Worm (Caenorhabditis elegans): ENCODE measurements around the gene F39C12.1.

The F39C12.1 gene

ce11 chrX:4869627-4870026, 16.6 kb upstream of the F39C12.1 start:
- TF ChIP-seq him-1 (tag; optimal IDR thresholded peaks at IDR 0.05), result no peak

- TF ChIP-seq W03F9.2 (tag; optimal IDR thresholded peaks at IDR 0.05) (no peak), dao-5 (tag; optimal IDR thresholded peaks at IDR 0.05) (no peak), him-1 (tag; optimal IDR thresholded peaks at IDR 0.05) (no peak)
Measured at ce11 chrX:4865798-4866197, 12.8 kb upstream of the F39C12.1 start, which contains the start of gene ntc-1. TSS of gene ntc-1 (plus strand) at chrX:4866098.

- TF ChIP-seq W03F9.2 (tag; optimal IDR thresholded peaks at IDR 0.05) (no peak), him-1 (tag; optimal IDR thresholded peaks at IDR 0.05) (no peak), dao-5 (tag; optimal IDR thresholded peaks at IDR 0.05) (no peak)
Measured at ce11 chrX:4864214-4864613, 11.2 kb upstream of the F39C12.1 start.

ce11 chrX:4862062-4862461, 9.1 kb upstream of the F39C12.1 start:
- TF ChIP-seq him-1 (tag; optimal IDR thresholded peaks at IDR 0.05) (no peak), W03F9.2 (tag; optimal IDR thresholded peaks at IDR 0.05) (no peak), dao-5 (tag; optimal IDR thresholded peaks at IDR 0.05) (no peak)

ce11 chrX:4861413-4861812, 8.4 kb upstream of the F39C12.1 start:
- no peak for TF ChIP-seq W03F9.2 (tag; optimal IDR thresholded peaks at IDR 0.05)
- no peak for TF ChIP-seq him-1 (tag; optimal IDR thresholded peaks at IDR 0.05)
- TF ChIP-seq dao-5 (tag; optimal IDR thresholded peaks at IDR 0.05), result no peak

ce11 chrX:4859582-4860095, 6.6 kb upstream of the F39C12.1 start, which contains the start of gene add-1:
TSS of gene add-1 (minus strand) at chrX:4860045.
- TF ChIP-seq dao-5 (tag; optimal IDR thresholded peaks at IDR 0.05) (no peak), W03F9.2 (tag; optimal IDR thresholded peaks at IDR 0.05) (no peak), him-1 (tag; optimal IDR thresholded peaks at IDR 0.05) (no peak)

ce11 chrX:4844765-4845164, 8.2 kb downstream of the F39C12.1 start:
- TF ChIP-seq dao-5 (tag; optimal IDR thresholded peaks at IDR 0.05), result no peak
- no peak for TF ChIP-seq him-1 (tag; optimal IDR thresholded peaks at IDR 0.05)

- TF ChIP-seq him-1 (tag; optimal IDR thresholded peaks at IDR 0.05), result no peak
- no peak for TF ChIP-seq dao-5 (tag; optimal IDR thresholded peaks at IDR 0.05)
- no peak for TF ChIP-seq W03F9.2 (tag; optimal IDR thresholded peaks at IDR 0.05)
Measured at ce11 chrX:4842305-4842704, 10.7 kb downstream of the F39C12.1 start.

ce11 chrX:4840653-4841052, 12.3 kb downstream of the F39C12.1 start:
- TF ChIP-seq dao-5 (tag; optimal IDR thresholded peaks at IDR 0.05), result no peak
- no peak for TF ChIP-seq him-1 (tag; optimal IDR thresholded peaks at IDR 0.05)
- TF ChIP-seq W03F9.2 (tag; optimal IDR thresholded peaks at IDR 0.05), result no peak

- no peak for TF ChIP-seq W03F9.2 (tag; optimal IDR thresholded peaks at IDR 0.05)
- no peak for TF ChIP-seq him-1 (tag; optimal IDR thresholded peaks at IDR 0.05)
- TF ChIP-seq dao-5 (tag; optimal IDR thresholded peaks at IDR 0.05), result no peak
Measured at ce11 chrX:4822262-4822661, 30.7 kb downstream of the F39C12.1 start, which contains the start of gene R08E3.1. TSS of gene R08E3.1 (plus strand) at chrX:4822647.

ce11 chrX:4821602-4822001, 31.4 kb downstream of the F39C12.1 start:
- TF ChIP-seq him-1 (tag; optimal IDR thresholded peaks at IDR 0.05) (no peak), dao-5 (tag; optimal IDR thresholded peaks at IDR 0.05) (no peak), W03F9.2 (tag; optimal IDR thresholded peaks at IDR 0.05) (no peak)

ce11 chrX:4818872-4819271, 34.1 kb downstream of the F39C12.1 start:
- TF ChIP-seq him-1 (tag; optimal IDR thresholded peaks at IDR 0.05), result no peak
- TF ChIP-seq dao-5 (tag; optimal IDR thresholded peaks at IDR 0.05), result no peak
- no peak for TF ChIP-seq W03F9.2 (tag; optimal IDR thresholded peaks at IDR 0.05)

- peak; percentile 5 for TF ChIP-seq W03F9.2 (tag; optimal IDR thresholded peaks at IDR 0.05)
- TF ChIP-seq dao-5 (tag; optimal IDR thresholded peaks at IDR 0.05), result no peak
Measured at ce11 chrX:4818252-4818651, 34.7 kb downstream of the F39C12.1 start, which contains the start of gene R08E3.3. TSS of gene R08E3.3 (plus strand) at chrX:4818593.

ce11 chrX:4813115-4813732, 39.8 kb downstream of the F39C12.1 start:
- TF ChIP-seq him-1 (tag; optimal IDR thresholded peaks at IDR 0.05) (no peak), W03F9.2 (tag; optimal IDR thresholded peaks at IDR 0.05) (no peak), dao-5 (tag; optimal IDR thresholded peaks at IDR 0.05) (no peak)

- TF ChIP-seq him-1 (tag; optimal IDR thresholded peaks at IDR 0.05) (no peak), dao-5 (tag; optimal IDR thresholded peaks at IDR 0.05) (no peak), W03F9.2 (tag; optimal IDR thresholded peaks at IDR 0.05) (no peak)
Measured at ce11 chrX:4811242-4811641, 41.8 kb downstream of the F39C12.1 start, which contains the start of gene ztf-16. TSS of gene ztf-16 (minus strand) at chrX:4811540.
